Worm (Caenorhabditis elegans): ENCODE results near the gene pqn-80.

pqn-80 gene

DNA sequence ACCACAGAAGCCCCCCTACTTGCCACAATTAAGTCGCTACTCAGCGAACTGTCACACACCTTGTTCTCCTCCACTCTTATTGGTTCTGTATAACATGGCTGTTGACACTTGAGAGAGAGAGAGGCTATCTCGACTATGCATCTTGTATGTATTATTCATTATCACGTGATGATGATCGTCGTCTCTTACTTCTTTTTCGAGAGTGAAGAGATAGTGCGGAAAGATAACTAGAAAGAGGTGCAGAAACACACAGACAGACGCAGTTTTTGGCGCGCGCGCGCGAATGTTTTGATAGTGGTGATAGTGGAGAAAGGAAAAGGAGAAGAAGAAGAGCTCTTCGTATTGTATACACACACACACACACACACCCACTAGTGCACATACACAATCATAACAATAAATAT is 9.4 kb upstream of the pqn-80 start (continued):
- TF ChIP-seq madf-6 (GFP tag; IDR thresholded peaks at IDR 0.05) (no peak), sdz-38 (tag; optimal IDR thresholded peaks at IDR 0.05) (no peak), pha-4 (tag; optimal IDR thresholded peaks at IDR 0.05) (no peak), unc-130 (GFP tag; optimal IDR thresholded peaks at IDR 0.05) (no peak), nhr-179 (tag; optimal IDR thresholded peaks at IDR 0.05) (no peak), ceh-27 (GFP tag; optimal IDR thresholded peaks at IDR 0.05) (peak; percentile 32), ceh-58 (GFP tag; IDR thresholded peaks at IDR 0.05) (no peak), F10E7.11 (tag; optimal IDR thresholded peaks at IDR 0.05) (no peak), ztf-18 (tag; optimal IDR thresholded peaks at IDR 0.05) (no peak), F55B11.4 (tag; optimal IDR thresholded peaks at IDR 0.05; ENCODE audit: borderline replicate concordance, insufficient read depth) (no peak), chd-7 (tag; optimal IDR thresholded peaks at IDR 0.05) (peak; percentile 11), dpl-1 (GFP tag; optimal IDR thresholded peaks at IDR 0.05) (no peak), lsl-1 (GFP tag; optimal IDR thresholded peaks at IDR 0.05) (no peak), cebp-2 (GFP tag; IDR thresholded peaks at IDR 0.05) (no peak), ztf-26 (tag; optimal IDR thresholded peaks at IDR 0.05) (peak; percentile 44), tbx-9 (tag; optimal IDR thresholded peaks at IDR 0.05; ENCODE audit: borderline replicate concordance) (no peak), efl-1 (GFP tag; optimal IDR thresholded peaks at IDR 0.05) (no peak), rcor-1 (GFP tag; IDR thresholded peaks at IDR 0.05) (no peak), lin-26 (GFP tag; IDR thresholded peaks at IDR 0.05) (0 out of 2 replicates have a peak, but pooled peaks have one; percentile 11), B0261.1 (tag; optimal IDR thresholded peaks at IDR 0.05) (no peak), C17E4.6 (GFP tag; IDR thresholded peaks at IDR 0.05) (no peak), aptf-3 (GFP tag; IDR thresholded peaks at IDR 0.05) (no peak), akir-1 (GFP tag; optimal IDR thresholded peaks at IDR 0.05) (peak; percentile 64), mes-4 (tag; optimal IDR thresholded peaks at IDR 0.05) (no peak), dox-1 (GFP tag; IDR thresholded peaks at IDR 0.05) (peak; percentile 62), tbp1 (GFP tag; optimal IDR thresholded peaks at IDR 0.05) (no peak), nhr-120 (GFP tag; IDR thresholded peaks at IDR 0.05) (no peak), ceh-100 (GFP tag; IDR thresholded peaks at IDR 0.05) (no peak), hrde-1 (tag; optimal IDR thresholded peaks at IDR 0.05; ENCODE audit: borderline replicate concordance) (no peak), bed-1 (GFP tag; IDR thresholded peaks at IDR 0.05) (no peak), let-607 (tag; optimal IDR thresholded peaks at IDR 0.05) (no peak), Y95B8A.8 (GFP tag; IDR thresholded peaks at IDR 0.05) (no peak), lin-54 (GFP tag; optimal IDR thresholded peaks at IDR 0.05) (no peak), Y56A3A.18 (GFP tag; IDR thresholded peaks at IDR 0.05) (no peak), xnd-1 (tag; optimal IDR thresholded peaks at IDR 0.05) (no peak), attf-5 (GFP tag; optimal IDR thresholded peaks at IDR 0.05) (peak; percentile 60), K12H6.12 (tag; optimal IDR thresholded peaks at IDR 0.05) (peak; percentile 18), T07F8.4 (tag; optimal IDR thresholded peaks at IDR 0.05) (peak; percentile 17), hlh-26 (GFP tag; conservative IDR thresholded peaks at IDR 0.05) (no peak), nhr-27 (tag; optimal IDR thresholded peaks at IDR 0.05) (no peak), Y67H2A.10 (GFP tag; conservative IDR thresholded peaks at IDR 0.05) (no peak), F49E8.2 (tag; optimal IDR thresholded peaks at IDR 0.05; ENCODE audit: insufficient read depth) (no peak), Y53F4B.3 (GFP tag; IDR thresholded peaks at IDR 0.05) (no peak), lag-1 (GFP tag; IDR thresholded peaks at IDR 0.05) (no peak), fkh-3 (tag; optimal IDR thresholded peaks at IDR 0.05) (no peak), nhr-80 (tag; optimal IDR thresholded peaks at IDR 0.05) (peak; percentile 91), ekl-4 (GFP tag; IDR thresholded peaks at IDR 0.05) (no peak), nfyb-1 (GFP tag; IDR thresholded peaks at IDR 0.05) (peak; percentile 84), rpc-1 (optimal IDR thresholded peaks at IDR 0.05) (no peak), rpc-1 (tag; optimal IDR thresholded peaks at IDR 0.05) (no peak)

Measured in whole organism, young adult.